Fruit fly (Drosophila melanogaster) whole organism, embryonic: ENCODE results near the gene CG7101.

Experiments used
- Blimp-1 ChIP-seq: fragments of 200-800 bp; sonication (Bioruptor generic); optimal IDR thresholded peaks from 3 replicates; lab custom pipeline; 2018; ENCODE audit warnings: missing biosample characterization, missing genetic modification characterization, mild to moderate bottlenecking, moderate library complexity, missing genetic modification reagents
- CG10274 ChIP-seq: fragments of 200-800 bp; sonication (Bioruptor generic); optimal IDR thresholded peaks from 3 replicates; lab custom pipeline; 2017; ENCODE audit warnings: missing biosample characterization, mild to moderate bottlenecking, missing genetic modification characterization
- CG13287 ChIP-seq: fragments of 200-800 bp; sonication (Bioruptor generic); IDR thresholded peaks from 2 replicates; pipeline ENCODE4 v1.3.6; 2022; ENCODE audit warnings: missing biosample characterization, missing genetic modification characterization; ENCODE audit not compliant: partially characterized antibody
- CG13424 ChIP-seq: fragments of 200-800 bp; sonication (Bioruptor generic); optimal IDR thresholded peaks from 2 replicates; lab custom pipeline; 2019; ENCODE audit warnings: missing biosample characterization, mild to moderate bottlenecking, missing genetic modification characterization, moderate library complexity
- CG15601 ChIP-seq: fragments of 200-800 bp; sonication (Bioruptor generic); optimal IDR thresholded peaks from 3 replicates; lab custom pipeline; 2019; ENCODE audit warnings: missing biosample characterization, mild to moderate bottlenecking, missing genetic modification characterization, moderate library complexity
- CG15696 ChIP-seq: fragments of 200-800 bp; sonication (Bioruptor generic); optimal IDR thresholded peaks from 2 replicates; lab custom pipeline; 2019; ENCODE audit warnings: missing biosample characterization, mild to moderate bottlenecking, missing genetic modification characterization, moderate library complexity
- CG17385 ChIP-seq: fragments of 200-800 bp; sonication (Bioruptor generic); optimal IDR thresholded peaks from 3 replicates; lab custom pipeline; 2018; ENCODE audit warnings: missing biosample characterization, mild to moderate bottlenecking, missing genetic modification characterization
- CG17568 ChIP-seq: fragments of 200-800 bp; sonication (Bioruptor generic); optimal IDR thresholded peaks from 2 replicates; lab custom pipeline; 2018; ENCODE audit warnings: missing biosample characterization, mild to moderate bottlenecking, missing genetic modification characterization, moderate library complexity
- CG1832 ChIP-seq: fragments of 200-800 bp; sonication (Bioruptor generic); optimal IDR thresholded peaks from 2 replicates; lab custom pipeline; 2017; ENCODE audit warnings: missing biosample characterization, mild to moderate bottlenecking, missing genetic modification characterization, inconsistent platforms
- CG2199 ChIP-seq: fragments of 200-800 bp; sonication (Bioruptor generic); IDR thresholded peaks from 3 replicates; pipeline ENCODE4 v1.3.6; 2022; ENCODE audit warnings: missing biosample characterization, missing genetic modification characterization
- CG30403 ChIP-seq: fragments of 200-800 bp; sonication (Bioruptor generic); optimal IDR thresholded peaks from 3 replicates; lab custom pipeline; 2016; ENCODE audit warnings: missing biosample characterization, missing genetic modification characterization
- CG3065 ChIP-seq: fragments of 200-800 bp; sonication (Bioruptor generic); optimal IDR thresholded peaks from 2 replicates; lab custom pipeline; 2016; ENCODE audit warnings: missing biosample characterization, missing genetic modification characterization
- CG3281 ChIP-seq: fragments of 200-800 bp; sonication (Bioruptor generic); optimal IDR thresholded peaks from 3 replicates; lab custom pipeline; 2017; ENCODE audit warnings: missing biosample characterization, mild to moderate bottlenecking, missing genetic modification characterization
- CG33213 ChIP-seq: fragments of 200-800 bp; sonication (Bioruptor generic); optimal IDR thresholded peaks from 3 replicates; lab custom pipeline; 2016; ENCODE audit warnings: missing biosample characterization, missing genetic modification characterization
- CG34376 ChIP-seq: fragments of 200-800 bp; sonication (Bioruptor generic); optimal IDR thresholded peaks from 2 replicates; lab custom pipeline; 2018; ENCODE audit warnings: missing biosample characterization, mild to moderate bottlenecking, missing genetic modification characterization
- CG4360 ChIP-seq: fragments of 200-800 bp; sonication (Bioruptor generic); IDR thresholded peaks from 2 replicates; pipeline ENCODE4 v1.3.6; 2022; ENCODE audit warnings: missing biosample characterization, missing genetic modification characterization
- CG5953 ChIP-seq: fragments of 200-800 bp; sonication (Bioruptor generic); IDR thresholded peaks from 2 replicates; pipeline ENCODE4 v1.3.6; 2022; ENCODE audit warnings: missing biosample characterization, missing genetic modification characterization
- CG7839 ChIP-seq: fragments of 200-800 bp; sonication (Bioruptor generic); optimal IDR thresholded peaks from 3 replicates; lab custom pipeline; 2018; ENCODE audit warnings: missing biosample characterization, mild to moderate bottlenecking, missing genetic modification characterization, moderate library complexity
- CG8281 ChIP-seq: fragments of 200-800 bp; sonication (Bioruptor generic); optimal IDR thresholded peaks from 2 replicates; lab custom pipeline; 2018; ENCODE audit warnings: missing biosample characterization, mild to moderate bottlenecking, missing genetic modification characterization, moderate library complexity
- CG8478 ChIP-seq: fragments of >200 bp; optimal IDR thresholded peaks from 2 replicates; lab custom pipeline; 2018
- CG9876 ChIP-seq: fragments of 200-800 bp; sonication (Bioruptor generic); optimal IDR thresholded peaks from 2 replicates; lab custom pipeline; 2016; ENCODE audit warnings: missing biosample characterization, missing genetic modification characterization
- CrebB ChIP-seq: fragments of 200-800 bp; sonication (Bioruptor generic); optimal IDR thresholded peaks from 3 replicates; lab custom pipeline; 2018; ENCODE audit warnings: missing biosample characterization, mild to moderate bottlenecking, missing genetic modification characterization
- Drgx ChIP-seq: fragments of 200-800 bp; sonication (Bioruptor generic); IDR thresholded peaks from 2 replicates; pipeline ENCODE4 v1.3.6; 2022; ENCODE audit warnings: missing biosample characterization, missing genetic modification characterization
- GATAe ChIP-seq: fragments of 200-800 bp; sonication (Bioruptor generic); conservative IDR thresholded peaks from 2 replicates; pipeline ENCODE4 v1.3.6; 2022; ENCODE audit warnings: missing biosample characterization, missing genetic modification characterization
- Hmr ChIP-seq: fragments of 200-800 bp; sonication (Bioruptor generic); optimal IDR thresholded peaks from 3 replicates; lab custom pipeline; 2017; ENCODE audit warnings: mild to moderate bottlenecking, missing biosample characterization, missing genetic modification reagents, missing genetic modification characterization
- Med ChIP-seq: fragments of 200-800 bp; sonication (Bioruptor generic); peaks from one replicate; lab custom pipeline; 2016; ENCODE audit warnings: missing biosample characterization, missing genetic modification characterization, mild to moderate bottlenecking, inconsistent platforms, moderate library complexity
- Optix ChIP-seq: fragments of 200-800 bp; sonication (Bioruptor generic); IDR thresholded peaks from 3 replicates; pipeline ENCODE4 v1.3.6; 2022; ENCODE audit warnings: missing biosample characterization, missing genetic modification characterization
- Pdp1 ChIP-seq, 2 experiments: fragments of 200-800 bp; sonication (Bioruptor generic); optimal IDR thresholded peaks; 3 replicates each; lab custom pipeline; 2016; ENCODE audit warnings: missing biosample characterization in 2 of 2, missing genetic modification characterization in 2 of 2, mild to moderate bottlenecking in 1 of 2, moderate library complexity in 1 of 2
- YL-1 ChIP-seq: fragments of 200-800 bp; sonication (Bioruptor generic); optimal IDR thresholded peaks from 3 replicates; lab custom pipeline; 2017; ENCODE audit warnings: missing biosample characterization, mild to moderate bottlenecking, missing genetic modification characterization
- bsh ChIP-seq, 2 experiments: fragments of 200-800 bp; sonication (Bioruptor generic); optimal IDR thresholded peaks; 2 replicates each; lab custom pipeline; 2017 to 2018; ENCODE audit warnings: mild to moderate bottlenecking in 2 of 2, missing biosample characterization in 2 of 2, missing genetic modification characterization in 2 of 2, moderate library complexity in 1 of 2
- cad ChIP-seq: fragments of >200 bp; optimal IDR thresholded peaks from 2 replicates; lab custom pipeline; 2017; ENCODE audit warnings: missing biosample characterization, missing genetic modification characterization
- crol ChIP-seq: fragments of 200-800 bp; sonication (Bioruptor generic); IDR thresholded peaks from 2 replicates; pipeline ENCODE4 v1.3.6; 2022; ENCODE audit warnings: missing biosample characterization, missing genetic modification characterization
- cwo ChIP-seq: fragments of 200-800 bp; sonication (Bioruptor generic); optimal IDR thresholded peaks from 3 replicates; lab custom pipeline; 2017; ENCODE audit warnings: missing biosample characterization, missing genetic modification characterization, mild to moderate bottlenecking, moderate library complexity, missing genetic modification reagents
- da ChIP-seq: fragments of 200-800 bp; sonication (Bioruptor generic); optimal IDR thresholded peaks from 2 replicates; lab custom pipeline; 2016; ENCODE audit warnings: missing biosample characterization, missing genetic modification characterization
- dmrt11E ChIP-seq: fragments of 200-800 bp; sonication (Bioruptor generic); optimal IDR thresholded peaks from 3 replicates; lab custom pipeline; 2018; ENCODE audit warnings: missing biosample characterization, mild to moderate bottlenecking, missing genetic modification characterization, moderate library complexity
- fd64A ChIP-seq: fragments of 200-800 bp; sonication (Bioruptor generic); optimal IDR thresholded peaks from 3 replicates; lab custom pipeline; 2018; ENCODE audit warnings: missing biosample characterization, mild to moderate bottlenecking, missing genetic modification characterization
- jing ChIP-seq: fragments of 200-800 bp; sonication (Bioruptor generic); optimal IDR thresholded peaks from 2 replicates; lab custom pipeline; 2018; ENCODE audit warnings: missing biosample characterization, mild to moderate bottlenecking, missing genetic modification characterization
- kah ChIP-seq: fragments of 200-800 bp; sonication (Bioruptor generic); optimal IDR thresholded peaks from 2 replicates; lab custom pipeline; 2018; ENCODE audit warnings: missing biosample characterization, mild to moderate bottlenecking, missing genetic modification characterization
- nom ChIP-seq: fragments of 200-800 bp; sonication (Bioruptor generic); optimal IDR thresholded peaks from 2 replicates; lab custom pipeline; 2017; ENCODE audit warnings: missing biosample characterization, missing genetic modification characterization, mild to moderate bottlenecking, moderate library complexity, missing genetic modification reagents
- ro ChIP-seq: fragments of 200-800 bp; sonication (Bioruptor generic); IDR thresholded peaks from 2 replicates; pipeline ENCODE4 v1.3.6; 2022; ENCODE audit warnings: missing biosample characterization, missing genetic modification characterization
- sens ChIP-seq: fragments of 200-800 bp; sonication (Bioruptor generic); peaks from one replicate; lab custom pipeline; 2016; ENCODE audit warnings: missing biosample characterization, missing genetic modification characterization
- tgo ChIP-seq: fragments of 200-800 bp; sonication (Bioruptor generic); IDR thresholded peaks from 3 replicates; pipeline ENCODE4 v1.3.6; 2022; ENCODE audit warnings: missing biosample characterization, missing genetic modification characterization

Gene CG7101

DNA sequence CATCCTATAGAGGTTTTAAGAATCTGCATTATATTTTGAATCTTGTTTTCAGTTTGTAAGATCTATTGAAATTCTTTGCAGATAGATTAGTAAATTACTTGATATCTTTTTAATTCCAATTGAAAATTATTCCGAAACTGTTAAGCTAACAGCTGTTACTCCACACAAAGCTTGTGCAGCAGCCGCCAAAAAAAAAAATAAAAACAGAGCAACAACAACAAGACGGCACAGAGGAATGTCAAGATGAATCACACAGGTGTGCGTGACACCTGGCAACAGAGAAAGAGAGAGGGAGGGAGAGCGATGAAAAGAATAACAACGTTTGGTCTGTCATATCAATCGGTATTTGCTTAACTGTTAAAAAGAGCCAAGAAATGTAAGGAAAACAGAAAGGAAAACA, 4.6 kb downstream of the CG7101 start (continued):
- no peak for TF ChIP-seq CG7839
- no peak for TF ChIP-seq Optix
- no peak for TF ChIP-seq CG1832 (GFP tag; lab: Kevin White, UChicago)
- TF ChIP-seq ro (GFP tag; lab: Robert Waterston, UW), result no peak
- TF ChIP-seq Drgx (GFP tag; lab: Robert Waterston, UW), result no peak
- no peak for TF ChIP-seq CG34376 (GFP tag; lab: Kevin White, UChicago)
- no peak for TF ChIP-seq CG3065
- no peak for TF ChIP-seq CG10274 (GFP tag; lab: Kevin White, UChicago)
- TF ChIP-seq YL-1, result no peak
- peak; percentile 3 for TF ChIP-seq Blimp-1 (GFP tag; lab: Kevin White, UChicago)
- no peak for TF ChIP-seq CG30403
- no peak for TF ChIP-seq CG33213
- no peak for TF ChIP-seq CrebB
- no peak for TF ChIP-seq fd64A
- no peak for TF ChIP-seq jing (GFP tag; lab: Kevin White, UChicago)
- peak; percentile 70 for TF ChIP-seq CG4360 (GFP tag; lab: Robert Waterston, UW)

DNA sequence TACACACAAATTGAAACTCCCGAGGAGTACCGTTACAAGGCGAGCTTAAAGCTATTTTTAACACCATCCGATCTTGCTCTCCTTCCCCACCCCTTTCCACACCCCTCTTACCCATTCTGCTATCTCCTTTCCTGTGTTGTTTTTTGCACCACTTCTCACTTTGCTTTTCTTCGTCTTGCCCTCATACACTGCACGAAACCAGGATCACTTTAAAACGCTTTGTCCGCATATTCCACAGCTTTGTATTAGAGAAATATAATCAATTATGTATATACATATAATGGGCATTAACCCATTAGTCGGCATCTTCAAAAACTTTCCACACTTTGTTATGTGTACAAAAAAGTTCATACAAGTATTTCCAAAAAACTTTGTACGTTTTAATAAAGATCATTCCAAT, 5.1 kb downstream of the CG7101 start:
- TF ChIP-seq GATAe (GFP tag; lab: Robert Waterston, UW) (no peak), dmrt11E (tag; lab: Kevin White, UChicago) (no peak), CG13424 (tag; lab: Kevin White, UChicago) (no peak), Drgx (GFP tag; lab: Robert Waterston, UW) (0 out of 2 replicates have a peak, but pooled peaks have one; percentile 26), CG5953 (GFP tag; lab: Robert Waterston, UW) (no peak), kah (GFP tag; lab: Kevin White, UChicago) (no peak), crol (GFP tag; lab: Robert Waterston, UW) (0 out of 2 replicates have a peak, but pooled peaks have one; percentile 17)

DNA sequence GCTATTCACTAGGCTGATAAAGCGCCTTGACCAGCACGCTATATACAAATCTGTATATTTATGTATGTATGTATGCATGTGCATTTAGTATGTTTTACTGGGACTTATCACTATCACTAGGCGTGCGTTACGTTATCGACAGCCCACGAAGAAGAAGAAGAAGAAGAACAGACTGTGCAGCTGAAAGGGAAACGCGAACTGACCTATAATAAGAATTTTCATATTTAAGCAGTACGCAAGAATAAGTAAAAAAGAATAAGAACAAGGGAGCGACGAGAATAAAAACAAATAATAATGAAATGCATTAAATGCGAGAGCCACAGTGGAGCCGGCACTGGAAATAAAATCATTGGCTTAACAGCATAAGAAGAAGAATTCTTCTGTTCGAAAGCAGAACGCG, 5.9 kb downstream of the CG7101 start:
- TF ChIP-seq CG17568 (no peak), Med (peak; percentile 56), CG15601 (tag; lab: Kevin White, UChicago) (no peak), CG13287 (GFP tag; lab: Robert Waterston, UW) (no peak), Pdp1 (GFP tag; optimal IDR thresholded peaks at IDR 0.05; lab: Kevin White, UChicago) (peak in 1 of 2 experiments; percentile 17), bsh (GFP tag; optimal IDR thresholded peaks at IDR 0.05; lab: Kevin White, UChicago) (peak in 1 of 2 experiments; percentile 16), CG15696 (no peak), CG8478 (lab: Kevin White, UChicago) (no peak), CG9876 (GFP tag; lab: Kevin White, UChicago) (no peak), Hmr (GFP tag; lab: Kevin White, UChicago) (no peak), tgo (no peak), CG17385 (GFP tag; lab: Kevin White, UChicago) (peak; percentile 77), cad (GFP tag; lab: Kevin White, UChicago) (no peak), sens (GFP tag; lab: Kevin White, UChicago) (peak; percentile 60), CG3281 (GFP tag; lab: Kevin White, UChicago) (no peak), da (GFP tag; lab: Kevin White, UChicago) (no peak), CG8281 (no peak), Blimp-1 (GFP tag; lab: Kevin White, UChicago) (peak; percentile 66), nom (peak; percentile 57), cwo (GFP tag; lab: Kevin White, UChicago) (no peak), CG2199 (GFP tag; lab: Robert Waterston, UW) (0 out of 3 replicates have a peak, but pooled peaks have one; percentile 16)
